Worm (Caenorhabditis elegans): ENCODE measurements around the gene lgc-4.

Gene lgc-4

DNA sequence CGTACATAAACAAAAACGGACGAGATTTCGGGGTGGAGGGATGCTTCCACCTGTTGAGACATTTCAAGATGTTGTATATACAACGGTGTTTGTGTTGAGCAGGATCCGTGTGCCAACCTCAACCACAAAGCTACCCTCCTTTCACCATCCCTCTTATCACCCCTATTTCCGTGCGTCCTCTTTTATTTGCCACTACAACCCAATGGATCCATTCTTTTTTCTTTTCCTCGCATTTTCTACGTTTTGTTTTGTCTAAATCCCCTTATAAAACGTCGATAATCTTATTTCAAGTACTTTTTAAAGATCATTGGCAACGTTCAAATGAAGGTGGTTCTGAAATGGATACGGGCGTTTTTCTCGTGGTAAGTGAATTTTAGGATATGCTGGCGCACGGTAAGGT, 1.2 kb upstream of the lgc-4 start, which contains the start of gene gpa-12:
Gene gpa-12 (plus strand): TSS at position 301 of the 400 bp plus-strand sequence.
- TF ChIP-seq hlh-15 (tag; optimal IDR thresholded peaks at IDR 0.05), result no peak
- no peak for TF ChIP-seq nhr-232 (tag; optimal IDR thresholded peaks at IDR 0.05)
- no peak for TF ChIP-seq odd-2 (tag; optimal IDR thresholded peaks at IDR 0.05)
- TF ChIP-seq pha-2 (tag; optimal IDR thresholded peaks at IDR 0.05), result no peak
- no peak for TF ChIP-seq ttx-3 (tag; optimal IDR thresholded peaks at IDR 0.05)
- no peak for TF ChIP-seq ceh-30 (tag; optimal IDR thresholded peaks at IDR 0.05)
- TF ChIP-seq pha-4 (tag; optimal IDR thresholded peaks at IDR 0.05), result no peak
- no peak for TF ChIP-seq tbx-7 (tag; optimal IDR thresholded peaks at IDR 0.05)
- no peak for TF ChIP-seq eyg-1 (tag; optimal IDR thresholded peaks at IDR 0.05)
- no peak for TF ChIP-seq fkh-6 (tag; optimal IDR thresholded peaks at IDR 0.05)
- TF ChIP-seq C38D4.7 (GFP tag; optimal IDR thresholded peaks at IDR 0.05), result no peak
- no peak for TF ChIP-seq pag-3 (tag; optimal IDR thresholded peaks at IDR 0.05; ENCODE audit: borderline replicate concordance)
- no peak for TF ChIP-seq dmd-4 (tag; optimal IDR thresholded peaks at IDR 0.05; ENCODE audit: borderline replicate concordance)
- TF ChIP-seq ref-2 (tag; optimal IDR thresholded peaks at IDR 0.05), result no peak

DNA sequence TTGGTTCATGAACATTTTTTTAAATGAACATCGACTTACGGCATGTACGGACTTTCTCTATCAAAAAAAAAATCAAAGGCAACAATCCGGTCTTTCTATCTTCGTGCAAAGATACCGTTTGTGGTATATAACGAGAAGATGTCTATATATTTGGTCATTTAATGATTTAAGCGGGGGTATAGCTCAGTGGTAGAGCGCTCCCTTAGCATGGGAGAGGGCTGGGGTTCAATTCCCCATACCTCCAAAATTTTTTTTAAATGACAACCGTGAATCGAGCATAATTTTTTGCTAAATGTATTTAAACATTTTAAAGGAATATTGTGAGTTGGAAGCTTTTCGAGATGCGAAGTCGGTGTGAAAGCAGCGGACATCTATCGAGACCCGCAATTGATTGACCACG, 3.3 kb downstream of the lgc-4 start:
- TF ChIP-seq rnt-1 (tag; optimal IDR thresholded peaks at IDR 0.05) (no peak), dmd-4 (tag; optimal IDR thresholded peaks at IDR 0.05; ENCODE audit: borderline replicate concordance) (no peak), pros-1 (tag; optimal IDR thresholded peaks at IDR 0.05) (no peak), hlh-13 (GFP tag; optimal IDR thresholded peaks at IDR 0.05) (no peak), ceh-19 (GFP tag; optimal IDR thresholded peaks at IDR 0.05) (no peak), fkh-10 (GFP tag; optimal IDR thresholded peaks at IDR 0.05) (no peak), hlh-15 (tag; optimal IDR thresholded peaks at IDR 0.05) (no peak), pag-3 (tag; optimal IDR thresholded peaks at IDR 0.05; ENCODE audit: borderline replicate concordance) (no peak), dve-1 (tag; optimal IDR thresholded peaks at IDR 0.05) (no peak), K09A11.1 (tag; optimal IDR thresholded peaks at IDR 0.05; ENCODE audit: insufficient read depth) (no peak), syd-9 (tag; optimal IDR thresholded peaks at IDR 0.05) (no peak)

ce11 chrX:9237708-9238107, 4.3 kb downstream of the lgc-4 start:
- TF ChIP-seq odd-2 (tag; optimal IDR thresholded peaks at IDR 0.05), result no peak
- TF ChIP-seq nhr-11 (tag; optimal IDR thresholded peaks at IDR 0.05), result no peak
- TF ChIP-seq K09A11.1 (tag; optimal IDR thresholded peaks at IDR 0.05; ENCODE audit: insufficient read depth), result no peak
- no peak for TF ChIP-seq ceh-19 (GFP tag; optimal IDR thresholded peaks at IDR 0.05)

DNA sequence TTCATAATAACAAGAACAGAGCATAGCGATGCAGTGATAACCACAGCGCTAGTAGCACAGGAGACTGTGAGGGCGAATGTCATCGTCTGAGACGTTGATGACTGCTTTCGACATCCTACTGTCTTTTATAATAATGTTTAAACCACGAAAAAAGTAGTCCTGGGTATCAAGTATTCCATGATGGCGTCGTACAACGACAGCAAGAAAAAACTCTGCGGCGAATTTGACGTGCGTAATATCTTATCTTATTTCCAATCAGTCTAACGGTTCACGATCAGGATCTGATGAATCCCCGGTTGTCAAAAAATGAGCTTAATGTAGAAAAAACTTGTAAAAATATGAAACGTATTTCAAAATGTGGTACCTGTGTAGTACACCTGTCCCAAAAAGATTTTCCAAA, 7.5 kb downstream of the lgc-4 start, which contains the start of gene col-175:
Gene col-175 (minus strand): TSS at position 101 of the 400 bp plus-strand sequence.
- TF ChIP-seq ama-1 (optimal IDR thresholded peaks at IDR 0.05) (no peak), ref-2 (tag; optimal IDR thresholded peaks at IDR 0.05) (no peak), fax-1 (tag; optimal IDR thresholded peaks at IDR 0.05) (no peak)

ce11 chrX:9233805-9234204, 8.2 kb downstream of the lgc-4 start:
- TF ChIP-seq C08G9.2 (tag; optimal IDR thresholded peaks at IDR 0.05), result peak; percentile 31
- TF ChIP-seq nhr-11 (tag; optimal IDR thresholded peaks at IDR 0.05), result no peak
- TF ChIP-seq elt-4 (tag; optimal IDR thresholded peaks at IDR 0.05), result peak; percentile 63
- TF ChIP-seq sdc-2 (tag; optimal IDR thresholded peaks at IDR 0.05), result peak; percentile 27
- TF ChIP-seq tbx-7 (tag; optimal IDR thresholded peaks at IDR 0.05), result no peak

ce11 chrX:9232037-9232436, 10.0 kb downstream of the lgc-4 start, which contains the start of gene vav-1:
TSS of gene vav-1 (minus strand) at chrX:9232137.
- TF ChIP-seq ceh-31 (tag; optimal IDR thresholded peaks at IDR 0.05) (no peak), C38D4.7 (GFP tag; optimal IDR thresholded peaks at IDR 0.05) (no peak), ceh-30 (tag; optimal IDR thresholded peaks at IDR 0.05) (no peak), ceh-19 (GFP tag; optimal IDR thresholded peaks at IDR 0.05) (no peak), fkh-6 (tag; optimal IDR thresholded peaks at IDR 0.05) (no peak), ahr-1 (tag; optimal IDR thresholded peaks at IDR 0.05) (no peak), tbx-2 (tag; optimal IDR thresholded peaks at IDR 0.05) (no peak), ztf-16 (tag; optimal IDR thresholded peaks at IDR 0.05) (no peak), madf-2 (tag; optimal IDR thresholded peaks at IDR 0.05) (no peak), sox-2 (GFP tag; IDR thresholded peaks at IDR 0.05) (no peak), lin-11 (tag; optimal IDR thresholded peaks at IDR 0.05) (no peak), ceh-22 (tag; optimal IDR thresholded peaks at IDR 0.05) (no peak), ceh-48 (tag; optimal IDR thresholded peaks at IDR 0.05) (no peak), hlh-6 (tag; optimal IDR thresholded peaks at IDR 0.05) (no peak), unc-86 (tag; optimal IDR thresholded peaks at IDR 0.05) (no peak), ceh-2 (tag; optimal IDR thresholded peaks at IDR 0.05) (no peak), nhr-11 (tag; optimal IDR thresholded peaks at IDR 0.05) (no peak), ceh-6 (GFP tag; optimal IDR thresholded peaks at IDR 0.05) (no peak)
